Fruit fly (Drosophila melanogaster): Measurements from ENCODE around the gene CG7126.

The CG7126 gene

DNA sequence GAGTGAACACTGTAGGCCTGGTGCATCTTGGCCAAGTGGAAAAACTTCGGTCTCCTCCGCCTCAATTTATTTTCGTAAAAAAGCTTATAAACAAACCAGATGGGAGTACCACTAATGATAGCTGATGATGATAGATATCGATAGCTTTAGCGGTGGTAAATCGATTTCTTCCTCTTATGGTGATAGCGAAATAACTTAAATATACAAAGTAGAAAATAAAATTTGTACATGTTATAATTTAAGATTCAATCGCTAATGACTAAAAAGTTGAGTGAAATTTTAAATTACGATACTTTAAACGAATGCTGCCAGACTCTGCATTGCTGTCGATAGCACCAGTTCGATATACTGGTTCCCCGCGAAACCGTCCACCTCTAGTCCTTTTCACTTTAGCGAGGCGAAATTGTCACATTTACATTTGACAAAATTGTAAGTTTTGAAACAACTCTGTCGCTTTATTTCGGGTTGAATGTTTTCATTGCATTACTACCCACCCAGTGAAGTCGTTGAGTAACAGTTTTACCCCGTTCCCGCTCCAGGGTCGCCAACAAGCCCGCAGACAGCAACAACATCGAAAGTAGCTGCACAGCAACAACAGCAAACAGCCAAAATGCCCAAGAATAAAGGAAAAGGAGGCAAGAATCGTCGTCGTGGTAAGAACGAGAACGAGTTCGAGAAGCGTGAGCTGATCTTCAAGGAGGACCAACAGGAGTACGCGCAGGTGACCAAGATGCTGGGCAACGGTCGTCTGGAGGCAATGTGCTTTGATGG lies 28.1 kb downstream of the CG7126 start, which contains the start of the genes Vps39 and eIF1A (continued):
- TF ChIP-seq Atf-2 (GFP tag; optimal IDR thresholded peaks at IDR 0.05) (no peak), Bteb2 (GFP tag; optimal IDR thresholded peaks at IDR 0.05) (no peak), mirr (GFP tag; optimal IDR thresholded peaks at IDR 0.05) (no peak), CG9215 (GFP tag; IDR thresholded peaks at IDR 0.05) (peak; percentile 48), CG2129 (GFP tag; IDR thresholded peaks at IDR 0.05; ENCODE audit: partially characterized antibody) (peak; percentile 86), hb (GFP tag; IDR thresholded peaks at IDR 0.05; ENCODE audit: partially characterized antibody) (peak; percentile 82; the same call in 2 of the 3 replicates), ewg (GFP tag; optimal IDR thresholded peaks at IDR 0.05) (peak; percentile 26), CG9876 (GFP tag; optimal IDR thresholded peaks at IDR 0.05) (no peak), ken (GFP tag; IDR thresholded peaks at IDR 0.05) (no peak), CG8281 (tag; optimal IDR thresholded peaks at IDR 0.05) (no peak), CG14050 (GFP tag; IDR thresholded peaks at IDR 0.05) (no peak), Ravus (GFP tag; IDR thresholded peaks at IDR 0.05) (no peak), CG32772 (GFP tag; IDR thresholded peaks at IDR 0.05) (no peak), CG1602 (GFP tag; optimal IDR thresholded peaks at IDR 0.05) (no peak), ATbp (GFP tag; optimal IDR thresholded peaks at IDR 0.05) (no peak), Hmr (GFP tag; optimal IDR thresholded peaks at IDR 0.05) (no peak), HLH54F (GFP tag; optimal IDR thresholded peaks at IDR 0.05) (peak; percentile 43), Dref (GFP tag; IDR thresholded peaks at IDR 0.05) (peak; percentile 83), eyg (GFP tag; optimal IDR thresholded peaks at IDR 0.05) (no peak), Six4 (GFP tag; optimal IDR thresholded peaks at IDR 0.05) (no peak), tll (GFP tag; optimal IDR thresholded peaks at IDR 0.05) (no peak), CG14965 (GFP tag; optimal IDR thresholded peaks at IDR 0.05; ENCODE audit: borderline replicate concordance) (no peak), CG15073 (GFP tag; optimal IDR thresholded peaks at IDR 0.05) (no peak), mld (GFP tag; IDR thresholded peaks at IDR 0.05; ENCODE audit: partially characterized antibody) (peak; percentile 58; the same call in 1 of the 3 replicates), org-1 (GFP tag; optimal IDR thresholded peaks at IDR 0.05) (no peak), ase (GFP tag; IDR thresholded peaks at IDR 0.05) (no peak), CG12659 (GFP tag; optimal IDR thresholded peaks at IDR 0.05) (peak; percentile 73), CG34224 (GFP tag; IDR thresholded peaks at IDR 0.05; ENCODE audit: partially characterized antibody) (peak; percentile 93), Pdp1 (GFP tag; optimal IDR thresholded peaks at IDR 0.05) (peak in 1 of 2 experiments; percentile 38), CG6683 (GFP tag; optimal IDR thresholded peaks at IDR 0.05) (no peak), unpg (GFP tag; optimal IDR thresholded peaks at IDR 0.05) (peak; percentile 12), CG10543 (GFP tag; optimal IDR thresholded peaks at IDR 0.05) (peak; percentile 15), yki (optimal IDR thresholded peaks at IDR 0.05) (no peak), BtbVII (GFP tag; optimal IDR thresholded peaks at IDR 0.05) (no peak), Asciz (GFP tag; optimal IDR thresholded peaks at IDR 0.05) (no peak), CG2712 (tag; optimal IDR thresholded peaks at IDR 0.05) (peak; percentile 67), br (optimal IDR thresholded peaks at IDR 0.05) (no peak), Fer1 (GFP tag; optimal IDR thresholded peaks at IDR 0.05) (no peak), scrt (GFP tag; optimal IDR thresholded peaks at IDR 0.05) (no peak), CG33557 (GFP tag; optimal IDR thresholded peaks at IDR 0.05) (no peak), CG6791 (GFP tag; IDR thresholded peaks at IDR 0.05; ENCODE audit: partially characterized antibody) (peak; percentile 74; the same call in 2 of the 3 replicates), ham (GFP tag; IDR thresholded peaks at IDR 0.05) (no peak), CG4707 (GFP tag; optimal IDR thresholded peaks at IDR 0.05) (no peak), Spps (tag; optimal IDR thresholded peaks at IDR 0.05) (peak; percentile 31), run (tag; optimal IDR thresholded peaks at IDR 0.05) (no peak), CG8478 (optimal IDR thresholded peaks at IDR 0.05) (no peak), danr (GFP tag; IDR thresholded peaks at IDR 0.05) (no peak), NC2α (GFP tag; optimal IDR thresholded peaks at IDR 0.05) (no peak), slbo (GFP tag; IDR thresholded peaks at IDR 0.05) (peak; percentile 56), CG10274 (GFP tag; optimal IDR thresholded peaks at IDR 0.05) (no peak)
